Fruit fly (Drosophila melanogaster) ovary, adult (tissue): ENCODE results near the gene CG6785.
A peak's percentile ranks its signal among the peaks of the same experiment; 100 is the strongest.

Source experiments
- CG17801 ChIP-seq: fragments of 200-800 bp; optimal IDR thresholded peaks from 2 replicates; lab custom pipeline; 2019; ENCODE audit warnings: missing biosample characterization, mild to moderate bottlenecking, missing genetic modification characterization, moderate library complexity; ENCODE audit not compliant: partially characterized antibody

The CG6785 gene

dm6 chr2L:12063035-12063434 lies 18.0 kb upstream of the CG6785 start, which contains the start of gene Rab3-GAP:
Gene Rab3-GAP, minus strand, starts transcription at chr2L:12063184.
- TF ChIP-seq CG17801 (GFP tag; lab: Kevin White, UChicago) = peak; percentile 19

DNA sequence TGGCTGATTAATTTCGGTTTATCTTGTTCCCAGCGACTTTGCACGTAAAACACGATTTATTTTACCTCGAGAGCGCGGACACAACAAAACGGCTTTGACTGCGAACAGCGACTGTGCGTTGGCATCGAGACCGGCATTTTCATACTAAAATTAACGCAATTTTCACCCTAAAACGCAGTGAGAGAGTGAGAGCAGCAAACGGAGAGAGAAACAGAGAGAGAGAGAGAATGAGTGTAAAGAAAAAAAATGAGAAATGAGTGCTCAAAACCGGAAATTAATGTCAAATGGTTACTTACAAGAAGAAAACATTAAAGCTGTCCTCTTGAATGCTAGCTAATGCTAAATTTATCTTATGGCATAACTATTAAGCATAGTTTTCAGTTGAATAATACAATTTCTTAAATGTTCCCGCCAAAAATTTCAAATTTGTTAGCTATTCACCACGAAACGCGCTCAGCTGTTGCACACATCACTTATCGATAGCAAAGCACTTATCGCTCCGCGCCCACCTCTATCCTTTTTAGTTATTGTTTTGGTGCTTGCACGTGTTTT lies 10.9 kb upstream of the CG6785 start, which contains the start of the genes JhI-21, RpL7-like and CG34164:
JhI-21 (minus strand) TSS at position 206 of the 552 bp plus-strand sequence.
RpL7-like (plus strand) TSS at position 490 of the 552 bp plus-strand sequence.
CG34164 (plus strand) TSS at position 512 of the 552 bp plus-strand sequence.
- TF ChIP-seq CG17801 (GFP tag; lab: Kevin White, UChicago) = peak; percentile 31

- no peak for TF ChIP-seq CG17801 (GFP tag; lab: Kevin White, UChicago)
These were observed 8.4 kb upstream of the CG6785 start for dm6 chr2L:12053365-12053764.

DNA sequence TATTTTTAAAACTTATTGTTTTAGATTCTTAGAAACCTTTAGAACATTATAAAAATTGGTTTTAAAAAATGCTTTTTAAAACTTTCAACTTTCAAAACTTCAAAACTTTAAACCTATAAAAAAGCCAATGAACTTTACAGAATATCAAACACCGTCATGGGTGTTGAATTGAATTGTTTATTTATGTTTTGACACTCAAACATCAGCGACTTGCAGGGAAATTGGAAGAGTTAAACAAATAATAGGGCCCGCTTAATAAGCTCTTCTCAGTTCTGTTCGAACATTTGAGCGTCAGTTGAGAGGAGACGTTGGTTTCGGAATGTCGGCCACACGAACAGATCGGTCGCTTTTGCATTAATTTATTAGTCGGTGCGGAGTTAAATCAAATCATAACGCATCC lies 4.1 kb upstream of the CG6785 start, which contains the start of gene PLCXD:
PLCXD (plus strand) TSS at position 286 of the 400 bp plus-strand sequence.
- TF ChIP-seq CG17801 (GFP tag; lab: Kevin White, UChicago) = no peak

DNA sequence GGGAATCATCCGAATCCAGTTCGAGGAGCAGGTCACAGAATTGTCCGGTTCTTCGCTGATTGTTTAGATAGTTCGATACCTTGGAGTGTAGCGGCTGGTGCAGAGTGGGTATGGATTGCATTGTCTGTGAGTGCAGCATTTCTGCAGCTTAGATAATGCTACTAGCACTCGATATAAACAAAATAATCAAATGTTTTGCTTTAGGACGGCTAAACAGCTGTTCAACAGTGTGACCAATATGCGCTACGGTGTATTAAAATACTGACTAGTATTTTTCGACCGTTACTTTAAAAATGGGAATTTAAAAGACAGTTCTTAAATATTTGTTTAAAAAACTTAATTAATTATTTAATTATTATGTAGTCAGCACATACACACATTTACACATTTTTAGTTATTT lies 3.7 kb upstream of the CG6785 start, which contains the start of gene Plzf:
Plzf (minus strand) TSS at position 196 of the 400 bp plus-strand sequence.
- TF ChIP-seq CG17801 (GFP tag; lab: Kevin White, UChicago) = no peak

dm6 chr2L:12046856-12047230 lies 1.8 kb upstream of the CG6785 start:
- no peak for TF ChIP-seq CG17801 (GFP tag; lab: Kevin White, UChicago)

DNA sequence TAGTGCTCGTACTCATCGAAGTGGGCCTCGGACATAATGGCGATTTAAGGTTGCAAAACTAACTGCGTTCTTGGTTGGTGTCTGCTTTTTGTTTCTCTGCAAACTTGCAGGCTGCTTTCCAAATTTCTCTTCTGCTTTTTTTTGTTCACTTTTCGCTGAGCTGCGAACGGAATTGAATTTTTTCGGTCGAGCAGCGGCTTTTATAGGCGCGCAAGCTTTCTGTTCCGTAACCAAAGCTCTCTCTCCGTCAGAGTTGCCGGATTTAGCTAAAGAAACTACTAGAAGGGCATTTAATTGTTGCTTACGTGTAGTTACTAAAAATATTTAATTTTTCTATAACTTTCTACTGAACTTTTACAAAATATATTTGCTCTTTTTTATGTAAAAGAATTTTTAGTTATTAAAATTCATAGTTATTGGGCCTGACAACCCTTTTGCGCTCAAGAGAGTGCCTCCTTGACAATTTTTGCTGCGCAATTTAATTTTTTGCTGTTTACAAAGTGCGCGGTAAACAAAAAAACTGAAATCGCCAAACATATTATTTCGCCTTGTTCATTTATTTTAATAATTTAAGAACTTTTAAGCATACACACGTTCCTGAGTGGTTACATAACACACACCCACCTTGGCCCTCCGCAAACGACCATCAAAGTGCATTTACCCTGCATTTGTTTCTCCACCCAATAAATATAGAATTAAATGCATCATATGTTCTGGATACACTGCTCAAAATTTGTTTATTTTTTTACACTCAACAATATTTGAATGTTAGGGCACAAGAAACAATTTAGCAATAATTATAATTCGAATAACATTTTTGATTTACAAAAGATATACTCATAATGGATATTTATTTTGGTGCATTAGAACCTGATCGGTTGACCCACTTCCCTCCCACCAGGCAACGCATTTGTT lies 1.2 kb upstream of the CG6785 start, which contains the start of gene CG6770:
CG6770 (minus strand) TSS at position 178 of the 915 bp plus-strand sequence.
- TF ChIP-seq CG17801 (GFP tag; lab: Kevin White, UChicago) = peak; percentile 91

DNA sequence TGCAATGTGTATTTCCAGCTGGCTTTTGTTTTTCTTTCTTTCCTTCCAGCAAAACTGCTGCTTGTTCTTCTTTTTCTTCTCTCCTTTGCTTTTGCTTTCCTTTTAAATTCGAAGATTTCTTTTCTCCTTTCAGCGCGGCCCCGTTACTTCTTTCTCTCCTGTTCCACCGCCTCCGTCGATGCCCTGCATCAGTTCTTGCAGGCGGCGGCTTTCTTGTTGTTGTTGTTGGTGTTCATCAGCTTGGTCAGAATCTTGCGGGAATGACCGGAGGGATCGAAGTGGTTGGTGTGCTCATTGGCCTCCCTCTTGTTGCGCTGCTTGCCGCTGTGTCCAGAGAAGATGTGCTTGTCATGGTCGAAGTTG lies 559 bp upstream of the CG6785 start:
- no peak for TF ChIP-seq CG17801 (GFP tag; lab: Kevin White, UChicago)

DNA sequence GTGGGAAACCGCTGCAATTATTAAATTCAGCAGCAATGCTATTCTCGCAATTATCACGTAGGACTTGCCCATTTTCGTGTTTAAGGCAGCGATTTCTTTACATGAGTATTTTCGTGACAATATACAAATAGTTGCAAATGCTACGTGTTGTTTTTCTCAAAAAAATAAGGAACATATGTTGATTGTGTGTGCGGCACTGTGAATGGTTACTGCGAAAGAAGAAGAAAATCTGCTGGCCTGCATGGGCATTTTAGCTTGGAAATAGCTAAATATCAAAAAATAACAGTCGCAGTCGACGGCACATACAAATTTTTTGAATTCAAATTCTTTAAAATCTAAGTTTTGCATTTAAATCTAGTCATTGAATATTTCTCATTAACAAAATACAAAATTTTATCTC lies 4.5 kb downstream of the CG6785 start, which contains the start of gene CG6766:
CG6766 (minus strand) TSS at position 180 of the 400 bp plus-strand sequence.
- TF ChIP-seq CG17801 (GFP tag; lab: Kevin White, UChicago) = peak; percentile 32

dm6 chr2L:12038177-12038581 lies 6.8 kb downstream of the CG6785 start, which contains the start of gene Tom70:
Gene Tom70, minus strand, starts transcription at chr2L:12038511.
- peak; percentile 30 for TF ChIP-seq CG17801 (GFP tag; lab: Kevin White, UChicago)

- TF ChIP-seq CG17801 (GFP tag; lab: Kevin White, UChicago) = no peak
These were observed 11.1 kb downstream of the CG6785 start, which contains the start of gene CG18788 for dm6 chr2L:12033890-12034289. Gene CG18788, plus strand, starts transcription at chr2L:12034190.

- TF ChIP-seq CG17801 (GFP tag; lab: Kevin White, UChicago) = no peak
These were observed 14.4 kb downstream of the CG6785 start for dm6 chr2L:12030552-12031131.

dm6 chr2L:12029594-12030197 lies 15.3 kb downstream of the CG6785 start:
- no peak for TF ChIP-seq CG17801 (GFP tag; lab: Kevin White, UChicago)

DNA sequence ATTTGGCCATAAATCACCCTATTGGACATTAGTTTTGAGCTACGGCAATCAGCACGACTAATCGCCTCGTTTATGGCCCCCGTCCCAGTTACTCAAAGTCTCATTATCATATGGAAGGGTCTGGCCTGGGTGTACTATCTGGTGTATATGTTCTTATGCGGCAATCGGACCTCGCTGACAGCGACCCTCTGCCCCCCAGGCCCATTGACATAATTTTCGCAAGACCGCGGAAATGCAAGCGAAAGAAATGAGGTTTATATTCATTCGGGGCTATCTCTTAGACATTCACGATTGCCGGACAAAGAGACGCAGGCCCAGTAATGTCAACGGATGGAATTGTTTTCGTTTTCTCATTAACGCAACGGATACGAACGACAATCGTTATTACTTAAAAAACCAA lies 16.2 kb downstream of the CG6785 start:
- no peak for TF ChIP-seq CG17801 (GFP tag; lab: Kevin White, UChicago)
